Worm (Caenorhabditis elegans) whole organism, L2 larva: Measurements from ENCODE around the gene F46B6.5.

Experiments used
- egl-27 ChIP-seq: sonication (generic microtip); optimal IDR thresholded peaks from 3 replicates; lab custom pipeline; 2017; ENCODE audit warnings: missing biosample characterization, missing genetic modification reagents, missing genetic modification characterization
- fos-1 ChIP-seq: fragments of 150-350 bp; optimal IDR thresholded peaks from 2 replicates; lab custom pipeline; 2014; ENCODE audit warnings: missing biosample characterization, missing genetic modification characterization
- lin-39 ChIP-seq: fragments of 150-350 bp; optimal IDR thresholded peaks from 2 replicates; lab custom pipeline; 2014; ENCODE audit warnings: missing biosample characterization, missing genetic modification reagents, missing genetic modification characterization
- mdl-1 ChIP-seq, 2 experiments: fragments of 150-350 bp in 1 of 2; sonication (generic microtip) in 1 of 2; optimal IDR thresholded peaks; 2 replicates each; lab custom pipeline; 2017; ENCODE audit warnings: missing biosample characterization in 2 of 2, missing genetic modification characterization in 2 of 2
- nhr-237 ChIP-seq: fragments of 150-350 bp; optimal IDR thresholded peaks from 2 replicates; lab custom pipeline; 2014; ENCODE audit warnings: missing biosample characterization, missing genetic modification characterization

- TF ChIP-seq nhr-237 (tag; lab: Kevin White, UChicago) (no peak), fos-1 (tag; lab: Kevin White, UChicago) (no peak), lin-39 (tag; lab: Kevin White, UChicago) (no peak), egl-27 (tag; lab: Kevin White, UChicago) (no peak), mdl-1 (tag; optimal IDR thresholded peaks at IDR 0.05; lab: Kevin White, UChicago) (no peak)
These were observed 28.3 kb upstream of the F46B6.5 start, which contains the start of gene sru-29 for ce11 chrV:9811154-9811553.
